Worm (Caenorhabditis elegans): ENCODE data around the gene faah-4.

DNA sequence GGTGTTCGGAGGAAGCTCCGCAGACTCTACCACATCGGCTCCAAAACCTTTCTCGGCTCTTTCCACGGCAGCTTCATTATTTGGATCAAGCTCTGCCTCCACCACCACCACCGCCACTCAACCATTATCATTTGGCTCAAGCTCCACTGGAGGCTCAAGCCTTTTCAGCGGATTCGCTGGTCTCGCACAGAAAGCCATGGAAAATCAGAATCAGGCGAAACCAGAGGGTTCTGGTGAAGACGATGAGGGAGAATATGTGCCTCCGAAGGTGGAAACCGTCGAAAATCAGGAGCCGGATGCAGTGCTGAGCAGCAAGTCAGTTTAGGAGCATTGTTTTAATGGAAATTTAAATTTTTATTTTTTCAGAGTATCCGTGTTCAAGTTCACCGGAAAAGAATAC is 7.4 kb upstream of the faah-4 start:
- TF ChIP-seq elt-1 (tag; optimal IDR thresholded peaks at IDR 0.05): no peak
- TF ChIP-seq ama-1 (optimal IDR thresholded peaks at IDR 0.05): no peak
- no peak for TF ChIP-seq nhr-12 (tag; optimal IDR thresholded peaks at IDR 0.05)
- no peak for TF ChIP-seq nhr-237 (tag; optimal IDR thresholded peaks at IDR 0.05)
- no peak for TF ChIP-seq mab-5 (tag; optimal IDR thresholded peaks at IDR 0.05)
- TF ChIP-seq skn-1 (tag; optimal IDR thresholded peaks at IDR 0.05): no peak
- TF ChIP-seq elt-3 (tag; optimal IDR thresholded peaks at IDR 0.05): no peak
- no peak for TF ChIP-seq nhr-6 (tag; optimal IDR thresholded peaks at IDR 0.05)
- no peak for TF ChIP-seq unc-62 (GFP tag; optimal IDR thresholded peaks at IDR 0.05)
- no peak for TF ChIP-seq ceh-82 (tag; optimal IDR thresholded peaks at IDR 0.05)
- TF ChIP-seq fos-1 (tag; optimal IDR thresholded peaks at IDR 0.05): no peak
- TF ChIP-seq ztf-4 (tag; optimal IDR thresholded peaks at IDR 0.05): no peak
- no peak for TF ChIP-seq egl-27 (tag; optimal IDR thresholded peaks at IDR 0.05)
- TF ChIP-seq alr-1 (tag; optimal IDR thresholded peaks at IDR 0.05): no peak

Data from whole organism, L2 larva.